Fruit fly (Drosophila melanogaster) whole organism, wandering third instar larva: ENCODE data around the gene DhpD.
A peak's percentile ranks its signal among the peaks of the same experiment; 100 is the strongest.
"Not testable (repeated sequence)": the region's sequence is repeated elsewhere in the genome, so short reads cannot be mapped to it uniquely, and the experiment has no call there.

ENCODE experiments used
- Abd-B ChIP-seq: fragments of >200 bp; optimal IDR thresholded peaks from 2 replicates; lab custom pipeline; 2017; ENCODE audit warnings: missing biosample characterization, missing genetic modification characterization
- CG32264 ChIP-seq: fragments of 200-800 bp; sonication (Bioruptor generic); optimal IDR thresholded peaks from 2 replicates; lab custom pipeline; 2016; ENCODE audit warnings: missing biosample characterization, missing genetic modification characterization
- CG9705 ChIP-seq: fragments of 200-800 bp; sonication (Bioruptor generic); optimal IDR thresholded peaks from 2 replicates; lab custom pipeline; 2018; ENCODE audit warnings: missing biosample characterization, mild to moderate bottlenecking, missing genetic modification characterization
- CrebA ChIP-seq: fragments of 200-800 bp; sonication (Bioruptor generic); optimal IDR thresholded peaks from 2 replicates; lab custom pipeline; 2016; ENCODE audit warnings: missing biosample characterization, mild to moderate bottlenecking, missing genetic modification characterization, borderline replicate concordance
- Dfd ChIP-seq: fragments of >200 bp; optimal IDR thresholded peaks from 2 replicates; lab custom pipeline; 2017; ENCODE audit warnings: missing biosample characterization, missing genetic modification characterization
- Dif ChIP-seq: fragments of 200-275, 200-300 bp; sonication (Bioruptor generic); optimal IDR thresholded peaks from 2 replicates; lab custom pipeline; 2018; ENCODE audit warnings: missing biosample characterization, missing genetic modification characterization; ENCODE audit not compliant: partially characterized antibody
- GATAd ChIP-seq: sonication (Bioruptor generic); optimal IDR thresholded peaks from 2 replicates; lab custom pipeline; 2016; ENCODE audit warnings: missing biosample characterization, missing genetic modification characterization
- HLH106 ChIP-seq: fragments of 200-800 bp; optimal IDR thresholded peaks from 3 replicates; lab custom pipeline; 2019; ENCODE audit warnings: missing biosample characterization, mild to moderate bottlenecking, missing genetic modification characterization, moderate library complexity
- Hnf4 ChIP-seq: fragments of 200-800 bp; sonication (Bioruptor generic); optimal IDR thresholded peaks from 2 replicates; lab custom pipeline; 2016; ENCODE audit warnings: missing biosample characterization, mild to moderate bottlenecking, missing genetic modification characterization
- Hr78 ChIP-seq: fragments of >200 bp; optimal IDR thresholded peaks from 2 replicates; lab custom pipeline; 2017; ENCODE audit warnings: missing biosample characterization, missing genetic modification characterization
- Hr83 ChIP-seq: fragments of 200-300 bp; sonication (Bioruptor generic); optimal IDR thresholded peaks from 2 replicates; lab custom pipeline; 2016; ENCODE audit warnings: missing biosample characterization, mild to moderate bottlenecking, missing genetic modification characterization, moderate library complexity; ENCODE audit not compliant: poor library complexity, severe bottlenecking
- Jra ChIP-seq: sonication (Bioruptor generic); optimal IDR thresholded peaks from 2 replicates; lab custom pipeline; 2016; ENCODE audit warnings: missing biosample characterization, missing genetic modification characterization
- Mio ChIP-seq: sonication (Bioruptor generic); optimal IDR thresholded peaks from 2 replicates; lab custom pipeline; 2016; ENCODE audit warnings: missing biosample characterization, missing genetic modification characterization
- Myc ChIP-seq: fragments of >200 bp; optimal IDR thresholded peaks from 2 replicates; lab custom pipeline; 2017
- N ChIP-seq: fragments of >200 bp; optimal IDR thresholded peaks from 2 replicates; lab custom pipeline; 2018; ENCODE audit warnings: missing biosample characterization, missing external identifiers, missing genetic modification characterization
- OdsH ChIP-seq: fragments of 200-800 bp; sonication (Bioruptor generic); optimal IDR thresholded peaks from 2 replicates; lab custom pipeline; 2016; ENCODE audit warnings: missing biosample characterization, mild to moderate bottlenecking, missing genetic modification characterization
- Rel ChIP-seq, 2 experiments: fragments of 200-800 bp; sonication (Bioruptor generic) in 1 of 2; optimal IDR thresholded peaks; 2 replicates in 1 of 2; 3 replicates in 1 of 2; lab custom pipeline; 2016 to 2019; ENCODE audit warnings: mild to moderate bottlenecking in 2 of 2, missing biosample characterization in 2 of 2, missing genetic modification characterization in 2 of 2, moderate library complexity in 1 of 2
- Sp1 ChIP-seq: fragments of 200-800 bp; sonication (Bioruptor generic); optimal IDR thresholded peaks from 3 replicates; lab custom pipeline; 2019; ENCODE audit warnings: missing biosample characterization, mild to moderate bottlenecking, missing genetic modification characterization, moderate library complexity
- Vsx2 ChIP-seq: fragments of 200-300, 225-300 bp; sonication (Bioruptor generic); optimal IDR thresholded peaks from 2 replicates; lab custom pipeline; 2018; ENCODE audit warnings: missing biosample characterization, missing genetic modification characterization; ENCODE audit not compliant: partially characterized antibody
- br ChIP-seq: fragments of 200-800 bp; sonication (Bioruptor generic); optimal IDR thresholded peaks from 2 replicates; lab custom pipeline; 2016; ENCODE audit warnings: missing biosample characterization, missing genetic modification characterization
- brk ChIP-seq: fragments of 200-800 bp; sonication (Bioruptor generic); optimal IDR thresholded peaks from 2 replicates; lab custom pipeline; 2016; ENCODE audit warnings: missing biosample characterization, mild to moderate bottlenecking, missing genetic modification characterization
- dl ChIP-seq, 2 experiments: fragments of 175-275, 200-275 bp in 1 of 2; fragments of 200-275 bp in 1 of 2; sonication (Bioruptor generic); optimal IDR thresholded peaks; lab custom pipeline; 2018; ENCODE audit warnings: mild to moderate bottlenecking in 2 of 2, missing biosample characterization in 2 of 2, missing genetic modification characterization in 2 of 2, moderate library complexity in 2 of 2; ENCODE audit not compliant: partially characterized antibody in 2 of 2, insufficient read depth in 1 of 2
- dmrt93B ChIP-seq: fragments of 200-800 bp; sonication (Bioruptor generic); optimal IDR thresholded peaks from 2 replicates; lab custom pipeline; 2018; ENCODE audit warnings: missing biosample characterization, mild to moderate bottlenecking, missing genetic modification characterization
- dsf ChIP-seq: sonication (Bioruptor generic); optimal IDR thresholded peaks from 2 replicates; lab custom pipeline; 2016; ENCODE audit warnings: missing biosample characterization, missing genetic modification characterization, borderline replicate concordance
- ey ChIP-seq: fragments of 200-800 bp; sonication (Bioruptor generic); optimal IDR thresholded peaks from 2 replicates; lab custom pipeline; 2016; ENCODE audit warnings: missing biosample characterization, missing genetic modification characterization
- foxo ChIP-seq, 2 experiments: fragments of 200-800 bp; sonication (Bioruptor generic); optimal IDR thresholded peaks; 2 replicates in 1 of 2; 3 replicates in 1 of 2; lab custom pipeline; 2016 to 2017; ENCODE audit warnings: missing biosample characterization in 2 of 2, missing genetic modification characterization in 2 of 2
- fru ChIP-seq: fragments of 200-800 bp; sonication (Bioruptor generic); optimal IDR thresholded peaks from 3 replicates; lab custom pipeline; 2016; ENCODE audit warnings: missing biosample characterization, mild to moderate bottlenecking, missing genetic modification characterization
- h ChIP-seq: fragments of 200-800 bp; sonication (Bioruptor generic); optimal IDR thresholded peaks from 3 replicates; lab custom pipeline; 2016; ENCODE audit warnings: missing biosample characterization, mild to moderate bottlenecking, missing genetic modification characterization
- jim ChIP-seq: fragments of 175-275, 200-325 bp; sonication (Bioruptor generic); optimal IDR thresholded peaks from 2 replicates; lab custom pipeline; 2016; ENCODE audit warnings: missing biosample characterization, mild to moderate bottlenecking, missing genetic modification characterization
- lola ChIP-seq: fragments of >200 bp; optimal IDR thresholded peaks from 2 replicates; lab custom pipeline; 2017; ENCODE audit warnings: missing biosample characterization, missing genetic modification characterization
- pan ChIP-seq: fragments of >200 bp; optimal IDR thresholded peaks from 2 replicates; lab custom pipeline; 2017
- psq ChIP-seq: fragments of 200-800 bp; sonication (Bioruptor generic); optimal IDR thresholded peaks from 3 replicates; lab custom pipeline; 2017; ENCODE audit warnings: missing biosample characterization, mild to moderate bottlenecking, missing genetic modification characterization, moderate library complexity
- rgr ChIP-seq: fragments of 200-800 bp; sonication (Bioruptor generic); optimal IDR thresholded peaks from 3 replicates; lab custom pipeline; 2016; ENCODE audit warnings: missing biosample characterization, mild to moderate bottlenecking, missing genetic modification characterization
- sage ChIP-seq: fragments of 200-800 bp; sonication (Bioruptor generic); optimal IDR thresholded peaks from 2 replicates; lab custom pipeline; 2016; ENCODE audit warnings: missing biosample characterization, mild to moderate bottlenecking, missing genetic modification characterization
- sv ChIP-seq: fragments of 200-800 bp; sonication (Bioruptor generic); optimal IDR thresholded peaks from 3 replicates; lab custom pipeline; 2016; ENCODE audit warnings: missing biosample characterization, missing genetic modification characterization
- tai ChIP-seq: sonication (Bioruptor generic); optimal IDR thresholded peaks from 2 replicates; lab custom pipeline; 2016; ENCODE audit warnings: missing biosample characterization, missing genetic modification characterization
- usp ChIP-seq: fragments of >200 bp; optimal IDR thresholded peaks from 2 replicates; lab custom pipeline; 2017; ENCODE audit warnings: missing biosample characterization, missing genetic modification characterization
- woc ChIP-seq: sonication (Bioruptor generic); optimal IDR thresholded peaks from 2 replicates; lab custom pipeline; 2016; ENCODE audit warnings: missing biosample characterization, mild to moderate bottlenecking, missing genetic modification characterization

DhpD gene

dm6 chr3R:4214038-4214437 lies 15.0 kb downstream of the DhpD start:
- TF ChIP-seq Dif (GFP tag; lab: Kevin White, UChicago) (no peak), Myc (no peak), Dfd (GFP tag; lab: Kevin White, UChicago) (no peak), psq (peak; percentile 57), Hr83 (peak; percentile 17), dmrt93B (GFP tag; lab: Kevin White, UChicago) (peak; percentile 70), h (peak; percentile 84), dsf (no peak), Hnf4 (GFP tag; lab: Kevin White, UChicago) (peak; percentile 69), lola (GFP tag; lab: Kevin White, UChicago) (no peak), dl (GFP tag; optimal IDR thresholded peaks at IDR 0.05; lab: Kevin White, UChicago; ENCODE audit: insufficient read depth in 1 of 2, partially characterized antibody in 2 of 2) (no peak), brk (GFP tag; lab: Kevin White, UChicago) (peak; percentile 6), pan (lab: Kevin White, UChicago) (no peak), br (GFP tag; lab: Kevin White, UChicago) (peak; percentile 81), CG32264 (GFP tag; lab: Kevin White, UChicago) (peak; percentile 70), tai (GFP tag; lab: Kevin White, UChicago) (peak; percentile 5), woc (GFP tag; lab: Kevin White, UChicago) (peak; percentile 65), rgr (peak; percentile 73), Abd-B (no peak), usp (GFP tag; lab: Kevin White, UChicago) (no peak), sage (peak; percentile 9), fru (GFP tag; lab: Kevin White, UChicago) (peak; percentile 87), CrebA (GFP tag; lab: Kevin White, UChicago) (no peak), Rel (GFP tag; optimal IDR thresholded peaks at IDR 0.05; lab: Kevin White, UChicago) (no peak), Rel (tag; optimal IDR thresholded peaks at IDR 0.05; lab: Kevin White, UChicago) (peak; percentile 40), OdsH (GFP tag; lab: Kevin White, UChicago) (peak; percentile 66), ey (GFP tag; lab: Kevin White, UChicago) (peak; percentile 79), Jra (GFP tag; lab: Kevin White, UChicago) (no peak), GATAd (peak; percentile 12), jim (no peak), Mio (no peak), CG9705 (GFP tag; lab: Kevin White, UChicago) (peak; percentile 31), foxo (GFP tag; optimal IDR thresholded peaks at IDR 0.05; lab: Kevin White, UChicago) (peak in 1 of 2 experiments; percentile 88), Hr78 (GFP tag; lab: Kevin White, UChicago) (no peak), Sp1 (GFP tag; lab: Kevin White, UChicago) (peak; percentile 68), sv (GFP tag; lab: Kevin White, UChicago) (peak; percentile 52), HLH106 (tag; lab: Kevin White, UChicago) (peak; percentile 81), N (GFP tag; lab: Kevin White, UChicago) (no peak), Vsx2 (no peak)

dm6 chr3R:4211483-4211882 lies 17.6 kb downstream of the DhpD start, which contains the start of gene aux:
aux (plus strand) TSS chr3R:4211783.
- TF ChIP-seq psq; jim; Jra (GFP tag; lab: Kevin White, UChicago): not testable (repeated sequence)

dm6 chr3R:4197055-4197454 lies 32.0 kb downstream of the DhpD start, which contains the start of gene beta-Man:
beta-Man (plus strand) TSS chr3R:4197206.
- TF ChIP-seq Myc = peak; percentile 5
- TF ChIP-seq OdsH (GFP tag; lab: Kevin White, UChicago) = no peak
- no peak for TF ChIP-seq CG9705 (GFP tag; lab: Kevin White, UChicago)
- TF ChIP-seq Rel (GFP tag; optimal IDR thresholded peaks at IDR 0.05; lab: Kevin White, UChicago) = no peak
- TF ChIP-seq Rel (tag; optimal IDR thresholded peaks at IDR 0.05; lab: Kevin White, UChicago) = peak; percentile 57
- no peak for TF ChIP-seq psq
- peak in 1 of 2 experiments; percentile 36 for TF ChIP-seq foxo (GFP tag; optimal IDR thresholded peaks at IDR 0.05; lab: Kevin White, UChicago)
- no peak for TF ChIP-seq CG32264 (GFP tag; lab: Kevin White, UChicago)
- no peak for TF ChIP-seq brk (GFP tag; lab: Kevin White, UChicago)
- TF ChIP-seq rgr = no peak
- TF ChIP-seq fru (GFP tag; lab: Kevin White, UChicago) = peak; percentile 76
- TF ChIP-seq Hr83 = peak; percentile 77
- TF ChIP-seq Sp1 (GFP tag; lab: Kevin White, UChicago) = no peak
- TF ChIP-seq Hnf4 (GFP tag; lab: Kevin White, UChicago) = peak; percentile 67
- peak; percentile 53 to 55 for TF ChIP-seq dl (GFP tag; optimal IDR thresholded peaks at IDR 0.05; lab: Kevin White, UChicago; ENCODE audit: insufficient read depth in 1 of 2, partially characterized antibody in 2 of 2)
- TF ChIP-seq N (GFP tag; lab: Kevin White, UChicago) = no peak
- no peak for TF ChIP-seq Dfd (GFP tag; lab: Kevin White, UChicago)
- no peak for TF ChIP-seq ey (GFP tag; lab: Kevin White, UChicago)
- no peak for TF ChIP-seq Hr78 (GFP tag; lab: Kevin White, UChicago)
- TF ChIP-seq Dif (GFP tag; lab: Kevin White, UChicago) = peak; percentile 89
- TF ChIP-seq jim = peak; percentile 32
- no peak for TF ChIP-seq lola (GFP tag; lab: Kevin White, UChicago)
- no peak for TF ChIP-seq dmrt93B (GFP tag; lab: Kevin White, UChicago)
- no peak for TF ChIP-seq sage
- TF ChIP-seq Abd-B = no peak
- peak; percentile 38 for TF ChIP-seq Jra (GFP tag; lab: Kevin White, UChicago)
- no peak for TF ChIP-seq GATAd
- TF ChIP-seq sv (GFP tag; lab: Kevin White, UChicago) = no peak
- TF ChIP-seq br (GFP tag; lab: Kevin White, UChicago) = no peak
- TF ChIP-seq pan (lab: Kevin White, UChicago) = no peak
- TF ChIP-seq woc (GFP tag; lab: Kevin White, UChicago) = peak; percentile 2
- no peak for TF ChIP-seq dsf
- TF ChIP-seq Mio = no peak
- TF ChIP-seq h = peak; percentile 35
- peak; percentile 34 for TF ChIP-seq HLH106 (tag; lab: Kevin White, UChicago)
- peak; percentile 72 for TF ChIP-seq Vsx2
- no peak for TF ChIP-seq usp (GFP tag; lab: Kevin White, UChicago)
- TF ChIP-seq CrebA (GFP tag; lab: Kevin White, UChicago) = peak; percentile 24
- TF ChIP-seq tai (GFP tag; lab: Kevin White, UChicago) = no peak
